Fruit fly (Drosophila melanogaster): ENCODE data around the gene Diap1.

Gene Diap1

dm6 chr3L:16021064-16021683, 29.7 kb downstream of the Diap1 start (continued):
- TF ChIP-seq HLH54F (GFP tag; optimal IDR thresholded peaks at IDR 0.05) (peak; percentile 14), CG10209 (GFP tag; optimal IDR thresholded peaks at IDR 0.05) (peak; percentile 42), sim (GFP tag; IDR thresholded peaks at IDR 0.05) (0 out of 2 replicates have a peak, but pooled peaks have one; percentile 63), Hmx (GFP tag; optimal IDR thresholded peaks at IDR 0.05) (no peak), NC2β (GFP tag; optimal IDR thresholded peaks at IDR 0.05) (peak; percentile 41), CG4282 (GFP tag; optimal IDR thresholded peaks at IDR 0.05) (no peak), CG2120 (GFP tag; optimal IDR thresholded peaks at IDR 0.05) (no peak), sug (tag; optimal IDR thresholded peaks at IDR 0.05) (no peak), CG30020 (tag; optimal IDR thresholded peaks at IDR 0.05) (no peak), slbo (GFP tag; IDR thresholded peaks at IDR 0.05) (no peak), emc (GFP tag; optimal IDR thresholded peaks at IDR 0.05) (no peak), CG9876 (GFP tag; optimal IDR thresholded peaks at IDR 0.05) (peak; percentile 3), maf-S (GFP tag; optimal IDR thresholded peaks at IDR 0.05) (peak; percentile 38), CG12659 (GFP tag; optimal IDR thresholded peaks at IDR 0.05) (no peak), Atf6 (GFP tag; IDR thresholded peaks at IDR 0.05) (no peak), Adf1 (GFP tag; IDR thresholded peaks at IDR 0.05) (no peak), H2.0 (GFP tag; IDR thresholded peaks at IDR 0.05) (peak; percentile 29; the same call in 1 of the 2 replicates), CG4820 (GFP tag; optimal IDR thresholded peaks at IDR 0.05) (peak; percentile 70), CG5245 (GFP tag; optimal IDR thresholded peaks at IDR 0.05) (peak; percentile 28), CG32532 (GFP tag; IDR thresholded peaks at IDR 0.05) (no peak), CG1529 (GFP tag; optimal IDR thresholded peaks at IDR 0.05) (no peak), CG9727 (GFP tag; optimal IDR thresholded peaks at IDR 0.05) (peak; percentile 80), pita (GFP tag; optimal IDR thresholded peaks at IDR 0.05) (no peak), CG2678 (tag; optimal IDR thresholded peaks at IDR 0.05) (peak; percentile 42), Mrtf (GFP tag; IDR thresholded peaks at IDR 0.05) (no peak; the same call in 2 of the 3 replicates), Abd-B (GFP tag; optimal IDR thresholded peaks at IDR 0.05) (peak; percentile 27), Dip3 (GFP tag; optimal IDR thresholded peaks at IDR 0.05) (no peak), ATbp (GFP tag; optimal IDR thresholded peaks at IDR 0.05) (peak; percentile 18), CG10147 (GFP tag; optimal IDR thresholded peaks at IDR 0.05) (no peak), CG9437 (GFP tag; optimal IDR thresholded peaks at IDR 0.05) (no peak), Asciz (GFP tag; optimal IDR thresholded peaks at IDR 0.05) (no peak), Dek (tag; optimal IDR thresholded peaks at IDR 0.05) (no peak), CG3995 (GFP tag; optimal IDR thresholded peaks at IDR 0.05) (no peak), CG7839 (tag; optimal IDR thresholded peaks at IDR 0.05) (peak; percentile 57), gce (GFP tag; IDR thresholded peaks at IDR 0.05) (0 out of 3 replicates have a peak, but pooled peaks have one; percentile 56), CG13775 (GFP tag; optimal IDR thresholded peaks at IDR 0.05) (peak; percentile 51), inv (GFP tag; IDR thresholded peaks at IDR 0.05; ENCODE audit: partially characterized antibody) (no peak), ara (GFP tag; IDR thresholded peaks at IDR 0.05) (peak; percentile 78), CG12236 (GFP tag; optimal IDR thresholded peaks at IDR 0.05) (peak; percentile 43), Fer3 (tag; optimal IDR thresholded peaks at IDR 0.05) (no peak), CG11456 (GFP tag; IDR thresholded peaks at IDR 0.05) (no peak), CG1024 (GFP tag; IDR thresholded peaks at IDR 0.05) (peak; percentile 58), CG6813 (GFP tag; optimal IDR thresholded peaks at IDR 0.05) (peak; percentile 38), CG33557 (GFP tag; optimal IDR thresholded peaks at IDR 0.05) (peak; percentile 70), ranshi (GFP tag; IDR thresholded peaks at IDR 0.05) (no peak; the same call in 1 of the 2 replicates), Sry-δ (GFP tag; optimal IDR thresholded peaks at IDR 0.05) (no peak), Rfx (GFP tag; IDR thresholded peaks at IDR 0.05) (no peak), Aef1 (GFP tag; IDR thresholded peaks at IDR 0.05) (no peak), Ravus (GFP tag; IDR thresholded peaks at IDR 0.05) (no peak), gt (GFP tag; IDR thresholded peaks at IDR 0.05) (no peak), TFAM (GFP tag; optimal IDR thresholded peaks at IDR 0.05) (no peak)
